Worm (Caenorhabditis elegans): Measurements from ENCODE around the gene F44E5.4.
A peak's percentile ranks its signal among the peaks of the same experiment; 100 is the strongest.

The F44E5.4 gene

ce11 chrII:11806256-11806655 lies 47.1 kb upstream of the F44E5.4 start, which contains the start of gene jmjd-1.1:
TSS of gene jmjd-1.1 (plus strand) at chrII:11806556.
- TF ChIP-seq egrh-3 (GFP tag; IDR thresholded peaks at IDR 0.05) (no peak), ceh-100 (GFP tag; IDR thresholded peaks at IDR 0.05) (no peak), C17E4.6 (GFP tag; IDR thresholded peaks at IDR 0.05) (no peak), tlf-1 (GFP tag; optimal IDR thresholded peaks at IDR 0.05) (no peak), F55B11.4 (tag; optimal IDR thresholded peaks at IDR 0.05; ENCODE audit: borderline replicate concordance, insufficient read depth) (no peak), Y95B8A.8 (GFP tag; IDR thresholded peaks at IDR 0.05) (no peak)

- no peak for TF ChIP-seq somi-1 (GFP tag; optimal IDR thresholded peaks at IDR 0.05)
- no peak for TF ChIP-seq pbrm-1 (GFP tag; IDR thresholded peaks at IDR 0.05)
- no peak for TF ChIP-seq lin-35 (GFP tag; optimal IDR thresholded peaks at IDR 0.05)
- TF ChIP-seq egl-44 (GFP tag; IDR thresholded peaks at IDR 0.05) = no peak
- no peak for TF ChIP-seq unc-62 (GFP tag; optimal IDR thresholded peaks at IDR 0.05)
- TF ChIP-seq F57C9.4 (tag; optimal IDR thresholded peaks at IDR 0.05) = no peak
- TF ChIP-seq mxl-1 (tag; optimal IDR thresholded peaks at IDR 0.05) = no peak
- no peak for TF ChIP-seq tbx-9 (tag; optimal IDR thresholded peaks at IDR 0.05; ENCODE audit: borderline replicate concordance)
- no peak for TF ChIP-seq madf-3 (GFP tag; IDR thresholded peaks at IDR 0.05)
- no peak for TF ChIP-seq nfyb-1 (GFP tag; IDR thresholded peaks at IDR 0.05)
- TF ChIP-seq B0035.1 (tag; optimal IDR thresholded peaks at IDR 0.05) = no peak
- TF ChIP-seq rec-8 (tag; optimal IDR thresholded peaks at IDR 0.05) = no peak
- TF ChIP-seq gei-17 (GFP tag; optimal IDR thresholded peaks at IDR 0.05) = no peak
- TF ChIP-seq tbp1 (GFP tag; optimal IDR thresholded peaks at IDR 0.05) = no peak
Observed at ce11 chrII:11802451-11802850, 43.3 kb upstream of the F44E5.4 start, which contains the start of gene F43G6.17. TSS of gene F43G6.17 (plus strand) at chrII:11802751.

ce11 chrII:11798737-11799136 lies 39.6 kb upstream of the F44E5.4 start, which contains the start of gene hda-5:
TSS of gene hda-5 (plus strand) at chrII:11799037.
- TF ChIP-seq ztf-18 (tag; optimal IDR thresholded peaks at IDR 0.05) (no peak), pbrm-1 (GFP tag; IDR thresholded peaks at IDR 0.05) (no peak), K11D2.4 (GFP tag; IDR thresholded peaks at IDR 0.05) (no peak), lin-26 (GFP tag; IDR thresholded peaks at IDR 0.05) (no peak), tlf-1 (GFP tag; optimal IDR thresholded peaks at IDR 0.05) (no peak), ets-4 (GFP tag; optimal IDR thresholded peaks at IDR 0.05) (no peak), C17E4.6 (GFP tag; IDR thresholded peaks at IDR 0.05) (no peak), ztf-26 (tag; optimal IDR thresholded peaks at IDR 0.05) (no peak), egl-44 (GFP tag; IDR thresholded peaks at IDR 0.05) (no peak), madf-3 (GFP tag; IDR thresholded peaks at IDR 0.05) (no peak), repo-1 (tag; optimal IDR thresholded peaks at IDR 0.05) (no peak), snpc-1.1 (tag; optimal IDR thresholded peaks at IDR 0.05; ENCODE audit: insufficient read depth) (no peak), dox-1 (GFP tag; IDR thresholded peaks at IDR 0.05) (no peak), Y56A3A.18 (GFP tag; IDR thresholded peaks at IDR 0.05) (no peak), F57C9.4 (tag; optimal IDR thresholded peaks at IDR 0.05) (no peak), snpc-3.4 (tag; optimal IDR thresholded peaks at IDR 0.05) (no peak), chd-7 (tag; optimal IDR thresholded peaks at IDR 0.05) (no peak), zim-3 (tag; optimal IDR thresholded peaks at IDR 0.05) (no peak), ama-1 (optimal IDR thresholded peaks at IDR 0.05) (no peak), ama-1 (GFP tag; optimal IDR thresholded peaks at IDR 0.05) (no peak)

ce11 chrII:11797194-11797593 lies 38.1 kb upstream of the F44E5.4 start:
- TF ChIP-seq F39B2.1 (GFP tag; IDR thresholded peaks at IDR 0.05) (no peak), nhr-80 (tag; optimal IDR thresholded peaks at IDR 0.05) (peak; percentile 42)

Data from whole organism, young adult.